Worm (Caenorhabditis elegans): ENCODE data around the gene Y67D8B.3.

Gene Y67D8B.3

DNA sequence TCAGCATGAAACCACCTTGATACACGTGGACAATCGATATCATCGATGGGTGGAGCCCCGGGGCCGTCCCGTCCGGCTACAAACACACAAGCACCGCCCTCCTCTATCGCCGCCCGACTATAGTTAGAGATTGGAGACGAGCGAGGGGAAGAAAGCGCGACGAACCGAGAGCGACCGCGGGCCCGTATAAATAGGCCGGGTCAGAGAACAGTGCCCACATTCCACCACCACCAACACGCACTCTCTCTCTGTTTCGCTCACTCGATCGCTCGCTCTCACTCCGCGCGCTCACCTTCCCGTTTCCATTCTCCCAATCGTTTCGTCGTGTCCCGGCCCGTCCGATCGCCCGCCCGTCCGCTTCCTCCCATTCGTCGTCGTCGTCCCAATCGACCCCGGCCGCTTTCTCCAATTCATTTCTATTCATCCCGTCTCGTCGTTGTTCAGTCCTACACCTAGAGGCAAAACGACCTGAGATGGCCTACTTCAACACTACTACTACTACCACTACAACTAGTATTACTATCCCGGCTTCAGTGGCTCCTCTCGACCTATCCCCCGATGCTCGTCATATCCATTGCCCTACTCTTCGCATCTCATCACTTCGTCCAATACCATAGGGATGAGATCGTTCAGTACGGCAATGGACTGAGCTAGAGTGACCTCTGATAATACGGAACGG is 30.8 kb upstream of the Y67D8B.3 start (continued):
- TF ChIP-seq nhr-42 (GFP tag; IDR thresholded peaks at IDR 0.05) (no peak; the same call in 1 of the 2 replicates), php-3 (GFP tag; IDR thresholded peaks at IDR 0.05) (0 out of 2 replicates have a peak, but pooled peaks have one; percentile 42), nhr-25 (tag; optimal IDR thresholded peaks at IDR 0.05; ENCODE audit: borderline replicate concordance, insufficient read depth) (peak; percentile 4), zip-2 (tag; optimal IDR thresholded peaks at IDR 0.05) (no peak), ceh-82 (tag; optimal IDR thresholded peaks at IDR 0.05) (no peak), nhr-76 (tag; optimal IDR thresholded peaks at IDR 0.05) (no peak), unc-130 (GFP tag; optimal IDR thresholded peaks at IDR 0.05) (no peak), mes-2 (tag; optimal IDR thresholded peaks at IDR 0.05; ENCODE audit: poor library complexity, severe bottlenecking) (peak; percentile 39), ceh-28 (tag; optimal IDR thresholded peaks at IDR 0.05) (peak; percentile 27), nhr-237 (tag; optimal IDR thresholded peaks at IDR 0.05) (no peak), egl-43 (GFP tag; IDR thresholded peaks at IDR 0.05) (0 out of 2 replicates have a peak, but pooled peaks have one; percentile 23), F44E2.7 (GFP tag; IDR thresholded peaks at IDR 0.05) (0 out of 2 replicates have a peak, but pooled peaks have one; percentile 12), attf-4 (tag; optimal IDR thresholded peaks at IDR 0.05) (no peak), mdl-1 (tag; optimal IDR thresholded peaks at IDR 0.05) (peak; percentile 13 to 87), F49E8.2 (tag; optimal IDR thresholded peaks at IDR 0.05; ENCODE audit: borderline replicate concordance) (no peak), spr-1 (tag; optimal IDR thresholded peaks at IDR 0.05) (no peak), vab-7 (GFP tag; IDR thresholded peaks at IDR 0.05) (0 out of 2 replicates have a peak, but pooled peaks have one; percentile 27), dmd-6 (GFP tag; IDR thresholded peaks at IDR 0.05) (peak; percentile 72), lir-3 (tag; optimal IDR thresholded peaks at IDR 0.05) (no peak), nhr-11 (tag; optimal IDR thresholded peaks at IDR 0.05) (peak; percentile 58), Y48G9A.11 (GFP tag; IDR thresholded peaks at IDR 0.05) (no peak), duxl-1 (tag; optimal IDR thresholded peaks at IDR 0.05; ENCODE audit: poor library complexity) (peak; percentile 11), nhr-41 (GFP tag; IDR thresholded peaks at IDR 0.05) (no peak), egl-27 (tag; optimal IDR thresholded peaks at IDR 0.05) (no peak), hlh-30 (tag; optimal IDR thresholded peaks at IDR 0.05; ENCODE audit: insufficient read depth) (peak; percentile 40), unc-62 (GFP tag; optimal IDR thresholded peaks at IDR 0.05 in 1 of 2) (peak in 1 of 2 experiments; percentile 92), unc-62 (tag; optimal IDR thresholded peaks at IDR 0.05) (no peak), hlh-11 (tag; optimal IDR thresholded peaks at IDR 0.05) (peak; percentile 93), Y5F2A.4 (GFP tag; optimal IDR thresholded peaks at IDR 0.05) (no peak), F10B5.3 (tag; optimal IDR thresholded peaks at IDR 0.05) (no peak), ctbp-1 (GFP tag; IDR thresholded peaks at IDR 0.05) (no peak), tag-97 (GFP tag; IDR thresholded peaks at IDR 0.05) (no peak), ceh-20 (GFP tag; IDR thresholded peaks at IDR 0.05) (no peak), ztf-11 (tag; optimal IDR thresholded peaks at IDR 0.05) (no peak), pqm-1 (tag; optimal IDR thresholded peaks at IDR 0.05) (no peak), ZK337.2 (GFP tag; IDR thresholded peaks at IDR 0.05) (no peak), lin-15B (tag; optimal IDR thresholded peaks at IDR 0.05) (no peak), mxl-3 (GFP tag; optimal IDR thresholded peaks at IDR 0.05) (peak; percentile 94), dmd-9 (GFP tag; IDR thresholded peaks at IDR 0.05) (no peak), pha-4 (GFP tag; IDR thresholded peaks at IDR 0.05) (peak; percentile 34; the same call in 1 of the 2 replicates), pha-4 (tag; optimal IDR thresholded peaks at IDR 0.05) (no peak), lin-39 (tag; optimal IDR thresholded peaks at IDR 0.05) (no peak), arid-1 (GFP tag; conservative IDR thresholded peaks at IDR 0.05) (no peak), tra-1 (GFP tag; IDR thresholded peaks at IDR 0.05) (no peak), fos-1 (tag; optimal IDR thresholded peaks at IDR 0.05) (no peak), madf-9 (GFP tag; conservative IDR thresholded peaks at IDR 0.05) (no peak), nhr-6 (tag; optimal IDR thresholded peaks at IDR 0.05) (no peak), jun-1 (tag; optimal IDR thresholded peaks at IDR 0.05) (no peak), nhr-102 (tag; optimal IDR thresholded peaks at IDR 0.05) (peak; percentile 17), ceh-32 (tag; optimal IDR thresholded peaks at IDR 0.05; ENCODE audit: poor library complexity) (no peak)
